Worm (Caenorhabditis elegans) whole organism, L4 larva: ENCODE results near the gene ddx-46.

ENCODE experiments used
- F26F4.8 ChIP-seq: fragments of 200-800 bp; sonication (Bioruptor generic); conservative IDR thresholded peaks from 2 replicates; pipeline ENCODE4 v1.3.6; 2022; ENCODE audit warnings: missing genetic modification characterization, missing compliant biosample characterization
- R02D3.7 ChIP-seq: fragments of 150-350 bp; sonication (generic microtip); optimal IDR thresholded peaks from 3 replicates; lab custom pipeline; 2014; ENCODE audit warnings: missing biosample characterization, missing genetic modification characterization
- Y48G9A.11 ChIP-seq: fragments of 200-800 bp; sonication (Bioruptor generic); IDR thresholded peaks from 2 replicates; pipeline ENCODE4 v1.3.6; 2022; ENCODE audit warnings: missing genetic modification reagents, missing genetic modification characterization, missing compliant biosample characterization
- ama-1 ChIP-seq: fragments of 150-350 bp; optimal IDR thresholded peaks from 2 replicates; lab custom pipeline; 2014; ENCODE audit warnings: inconsistent platforms, mixed read lengths
- ceh-62 ChIP-seq: sonication (generic microtip); optimal IDR thresholded peaks from 2 replicates; lab custom pipeline; 2017; ENCODE audit warnings: missing biosample characterization, missing genetic modification characterization
- daf-16 ChIP-seq, 3 experiments: sonication (generic microtip); optimal IDR thresholded peaks; 2 replicates each; lab custom pipeline; 2016 to 2017; ENCODE audit warnings: missing genetic modification characterization in 3 of 3, missing genetic modification reagents in 3 of 3, mild to moderate bottlenecking in 2 of 3, missing compliant biosample characterization in 2 of 3, missing biosample characterization in 1 of 3, moderate library complexity in 1 of 3
- daf-19 ChIP-seq: fragments of 200-800 bp; sonication (Bioruptor generic); conservative IDR thresholded peaks from 2 replicates; pipeline ENCODE4 v1.3.6; 2022; ENCODE audit warnings: missing genetic modification characterization, missing compliant biosample characterization
- dmd-6 ChIP-seq: fragments of 200-800 bp; sonication (Bioruptor generic); IDR thresholded peaks from 2 replicates; pipeline ENCODE4 v1.3.6; 2022; ENCODE audit warnings: missing genetic modification reagents, missing genetic modification characterization, missing compliant biosample characterization
- fkh-10 ChIP-seq: fragments of 150-350 bp; optimal IDR thresholded peaks from 2 replicates; lab custom pipeline; 2014; ENCODE audit warnings: missing biosample characterization, missing genetic modification reagents, missing genetic modification characterization
- gei-8 ChIP-seq: fragments of 200-800 bp; sonication (Bioruptor generic); optimal IDR thresholded peaks from 2 replicates; lab custom pipeline; 2018; ENCODE audit warnings: mild to moderate bottlenecking, missing genetic modification characterization, missing compliant biosample characterization
- hif-1 ChIP-seq, 2 experiments: sonication (generic microtip); optimal IDR thresholded peaks; 2 replicates each; lab custom pipeline; 2016 to 2017; ENCODE audit warnings: missing compliant biosample characterization in 2 of 2, missing genetic modification characterization in 2 of 2, missing genetic modification reagents in 2 of 2, missing genotype in 2 of 2, mild to moderate bottlenecking in 1 of 2
- hlh-30 ChIP-seq: sonication (generic microtip); optimal IDR thresholded peaks from 2 replicates; lab custom pipeline; 2017; ENCODE audit warnings: antibody characterized with exemption, mild to moderate bottlenecking, missing genetic modification characterization, missing compliant biosample characterization; ENCODE audit not compliant: insufficient read depth
- lim-7 ChIP-seq: fragments of 200-800 bp; sonication (Bioruptor generic); IDR thresholded peaks from 2 replicates; pipeline ENCODE4 v1.3.6; 2022; ENCODE audit warnings: missing genetic modification characterization, missing compliant biosample characterization
- lin-1 ChIP-seq: fragments of 200-800 bp; sonication (Bioruptor generic); IDR thresholded peaks from 2 replicates; pipeline ENCODE4 v1.3.6; 2022; ENCODE audit warnings: missing genetic modification reagents, missing genetic modification characterization, missing compliant biosample characterization
- lin-15B ChIP-seq: fragments of 150-350 bp; sonication (generic microtip); optimal IDR thresholded peaks from 3 replicates; lab custom pipeline; 2014; ENCODE audit warnings: missing biosample characterization, missing genetic modification characterization
- mdl-1 ChIP-seq, 2 experiments: fragments of 150-350 bp in 1 of 2; sonication (generic microtip) in 1 of 2; optimal IDR thresholded peaks; 2 replicates each; lab custom pipeline; 2014 to 2017; ENCODE audit warnings: missing biosample characterization in 2 of 2, missing genetic modification characterization in 2 of 2
- mxl-3 ChIP-seq: fragments of 200-800 bp; sonication (Bioruptor generic); optimal IDR thresholded peaks from 2 replicates; lab custom pipeline; 2018; ENCODE audit warnings: mild to moderate bottlenecking, missing genetic modification characterization, missing compliant biosample characterization
- nhr-102 ChIP-seq: sonication (generic microtip); optimal IDR thresholded peaks from 2 replicates; lab custom pipeline; 2016; ENCODE audit warnings: mild to moderate bottlenecking, missing genetic modification characterization, moderate library complexity, missing compliant biosample characterization
- nhr-11 ChIP-seq: fragments of 150-350 bp; optimal IDR thresholded peaks from 2 replicates; lab custom pipeline; 2014; ENCODE audit warnings: missing biosample characterization, missing genetic modification characterization
- nhr-28 ChIP-seq: fragments of 150-350 bp; optimal IDR thresholded peaks from 2 replicates; lab custom pipeline; 2014; ENCODE audit warnings: missing biosample characterization, missing genetic modification characterization
- nhr-41 ChIP-seq: fragments of 200-800 bp; sonication (Bioruptor generic); IDR thresholded peaks from 2 replicates; pipeline ENCODE4 v1.3.6; 2022; ENCODE audit warnings: missing genetic modification reagents, missing genetic modification characterization, missing compliant biosample characterization
- nhr-42 ChIP-seq: fragments of 200-800 bp; sonication (Bioruptor generic); IDR thresholded peaks from 2 replicates; pipeline ENCODE4 v1.3.6; 2022; ENCODE audit warnings: missing genetic modification characterization, missing compliant biosample characterization
- nhr-77 ChIP-seq: fragments of 150-350 bp; optimal IDR thresholded peaks from 2 replicates; lab custom pipeline; 2014; ENCODE audit warnings: missing biosample characterization, missing genetic modification characterization
- pha-4 ChIP-seq, 2 experiments: fragments of 150-350 bp in 1 of 2; fragments of 200-800 bp in 1 of 2; sonication (Bioruptor generic) in 1 of 2; IDR thresholded peaks in 1 of 2; optimal IDR thresholded peaks in 1 of 2; 2 replicates each; pipeline versions ENCODE4 v1.3.6 to Lab custom; 2014 to 2022; ENCODE audit warnings: missing genetic modification characterization in 2 of 2, missing genetic modification reagents in 2 of 2, missing biosample characterization in 1 of 2, missing compliant biosample characterization in 1 of 2
- php-3 ChIP-seq: fragments of 200-800 bp; sonication (Bioruptor generic); IDR thresholded peaks from 2 replicates; pipeline ENCODE4 v1.3.6; 2022; ENCODE audit warnings: missing genetic modification reagents, missing genetic modification characterization, missing compliant biosample characterization
- pqm-1 ChIP-seq: sonication (generic microtip); optimal IDR thresholded peaks from 2 replicates; lab custom pipeline; 2017; ENCODE audit warnings: missing biosample characterization, missing genetic modification characterization
- saeg-2 ChIP-seq: fragments of 200-800 bp; sonication (Bioruptor generic); IDR thresholded peaks from 2 replicates; pipeline ENCODE4 v1.3.6; 2022; ENCODE audit warnings: missing genetic modification reagents, missing genetic modification characterization, missing compliant biosample characterization
- tra-1 ChIP-seq: fragments of 200-800 bp; sonication (Bioruptor generic); IDR thresholded peaks from 2 replicates; pipeline ENCODE4 v1.3.6; 2022; ENCODE audit warnings: missing genetic modification reagents, missing genetic modification characterization, missing compliant biosample characterization
- unc-130 ChIP-seq: sonication (generic microtip); optimal IDR thresholded peaks from 2 replicates; lab custom pipeline; 2016; ENCODE audit warnings: missing genetic modification reagents, missing genetic modification characterization, missing compliant biosample characterization
- unc-62 ChIP-seq, 3 experiments: fragments of 150-350 bp in 1 of 3; sonication (generic microtip); optimal IDR thresholded peaks in 2 of 3; peaks in 1 of 3; 1 replicate in 1 of 3; 2 replicates in 2 of 3; lab custom pipeline; 2014 to 2017; ENCODE audit warnings: missing biosample characterization in 3 of 3, missing genetic modification characterization in 3 of 3, missing genetic modification reagents in 3 of 3, missing genotype in 1 of 3
- zag-1 ChIP-seq: fragments of 150-350 bp; optimal IDR thresholded peaks from 2 replicates; lab custom pipeline; 2014; ENCODE audit warnings: missing biosample characterization, missing genetic modification characterization
- zfp-2 ChIP-seq: sonication (generic microtip); optimal IDR thresholded peaks from 2 replicates; lab custom pipeline; 2016; ENCODE audit warnings: mild to moderate bottlenecking, missing genetic modification characterization, missing compliant biosample characterization
- ztf-11 ChIP-seq: fragments of 150-350 bp; optimal IDR thresholded peaks from 2 replicates; lab custom pipeline; 2014; ENCODE audit warnings: missing biosample characterization, missing genetic modification characterization

ddx-46 gene

DNA sequence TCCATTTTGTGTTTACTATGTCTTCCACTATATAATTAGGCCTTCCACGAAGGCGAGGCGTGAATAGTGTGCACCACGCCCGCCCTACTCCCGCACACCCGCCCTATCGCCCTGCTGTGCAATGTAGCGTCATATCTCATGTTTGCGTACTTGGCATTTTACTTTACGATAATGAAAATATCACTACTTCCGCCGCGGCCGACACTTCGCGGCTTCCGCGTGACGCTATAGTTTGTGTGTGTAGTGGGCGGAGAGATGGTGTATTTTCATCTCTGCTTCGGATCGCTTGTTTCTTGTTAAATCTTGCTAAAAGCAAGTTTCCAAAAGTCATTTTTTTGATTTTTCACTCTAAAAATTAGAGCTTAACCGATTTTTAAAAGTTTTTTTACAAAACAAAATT is 49.0 kb downstream of the ddx-46 start:
- 0 out of 2 replicates have a peak, but pooled peaks have one; percentile 44 for TF ChIP-seq Y48G9A.11
- no peak for TF ChIP-seq unc-130 (GFP tag; lab: Kevin White, UChicago)
- no peak for TF ChIP-seq F26F4.8 (GFP tag; lab: Robert Waterston, UW)
- 0 out of 2 replicates have a peak, but pooled peaks have one; percentile 17 for TF ChIP-seq lim-7

DNA sequence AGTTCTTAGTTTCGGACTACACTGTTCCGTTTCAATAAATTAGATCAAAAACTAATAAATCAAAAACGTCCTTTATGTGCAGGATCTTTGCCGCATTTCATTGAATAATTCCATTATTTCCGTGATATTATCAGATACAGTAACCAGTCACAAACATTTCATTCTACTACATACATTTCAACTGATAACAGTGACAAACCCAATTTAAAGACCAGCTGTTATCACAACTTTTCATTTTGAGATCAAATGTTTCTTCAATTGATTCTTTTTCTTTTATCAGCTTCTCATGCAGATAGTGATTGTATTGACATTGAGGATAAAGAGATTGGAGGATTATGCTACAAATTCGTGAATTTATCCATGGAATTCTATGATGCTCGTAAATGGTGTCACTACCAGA is 52.7 kb downstream of the ddx-46 start, which contains the start of gene clec-168:
Gene clec-168 (plus strand): TSS at position 247 of the 400 bp plus-strand sequence.
- no peak for TF ChIP-seq php-3
- TF ChIP-seq ama-1 (lab: Kevin White, UChicago) = no peak
- peak; percentile 12 for TF ChIP-seq nhr-77 (tag; lab: Kevin White, UChicago)
- TF ChIP-seq mdl-1 (tag; optimal IDR thresholded peaks at IDR 0.05; lab: Kevin White, UChicago) = no peak
- TF ChIP-seq nhr-11 (tag; lab: Kevin White, UChicago) = no peak
- TF ChIP-seq dmd-6 (GFP tag; lab: Robert Waterston, UW) = peak; percentile 72
- no peak for TF ChIP-seq hif-1 (tag; optimal IDR thresholded peaks at IDR 0.05; lab: Kevin White, UChicago)
- TF ChIP-seq tra-1 = no peak
- no peak for TF ChIP-seq zag-1 (tag; lab: Kevin White, UChicago)
- TF ChIP-seq mxl-3 = no peak
- no peak for TF ChIP-seq gei-8
- TF ChIP-seq fkh-10 = no peak
- TF ChIP-seq lin-1 (GFP tag; lab: Robert Waterston, UW) = no peak
- TF ChIP-seq ceh-62 (tag; lab: Kevin White, UChicago) = no peak
- peak; percentile 87 for TF ChIP-seq nhr-28 (tag; lab: Kevin White, UChicago)
- TF ChIP-seq pha-4 (GFP tag; IDR thresholded peaks at IDR 0.05; lab: Robert Waterston, UW) = no peak
- TF ChIP-seq pha-4 (tag; optimal IDR thresholded peaks at IDR 0.05; lab: Kevin White, UChicago) = no peak
- no peak for TF ChIP-seq saeg-2 (GFP tag; lab: Robert Waterston, UW)
- no peak for TF ChIP-seq zfp-2 (tag; lab: Kevin White, UChicago)
- TF ChIP-seq nhr-42 (GFP tag; lab: Robert Waterston, UW) = no peak
- no peak for TF ChIP-seq daf-19
- TF ChIP-seq R02D3.7 (tag; lab: Kevin White, UChicago) = no peak
- peak; percentile 61 for TF ChIP-seq pqm-1
- TF ChIP-seq lin-15B (tag; lab: Kevin White, UChicago) = no peak
- no peak for TF ChIP-seq hlh-30
- TF ChIP-seq ztf-11 (tag; lab: Kevin White, UChicago) = no peak
- TF ChIP-seq daf-16 (GFP tag; optimal IDR thresholded peaks at IDR 0.05; lab: Kevin White, UChicago) = no peak
- TF ChIP-seq daf-16 (tag; optimal IDR thresholded peaks at IDR 0.05; lab: Kevin White, UChicago) = no peak

DNA sequence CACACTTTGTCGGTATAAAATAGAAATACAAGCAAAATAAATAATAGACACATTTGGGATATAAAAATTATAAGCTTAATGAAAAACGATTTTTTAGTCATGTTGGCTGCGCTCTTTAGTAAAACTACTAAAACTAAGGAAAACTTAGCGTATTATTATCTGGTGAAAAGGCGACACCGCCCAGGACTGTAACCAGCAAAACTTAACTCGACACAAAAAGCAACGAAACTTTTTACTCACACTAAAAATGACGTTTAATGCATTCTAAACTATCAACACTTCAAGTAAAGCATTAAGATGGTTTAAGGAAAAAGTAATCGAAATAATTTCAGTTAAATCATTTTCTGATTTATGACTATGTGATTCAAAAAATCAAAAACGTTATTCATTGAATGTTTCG is 53.8 kb downstream of the ddx-46 start, which contains the start of gene clec-167:
Gene clec-167 (minus strand): TSS at position 101 of the 400 bp plus-strand sequence.
- peak in 1 of 2 experiments; percentile 1 for TF ChIP-seq unc-62 (GFP tag; optimal IDR thresholded peaks at IDR 0.05 in 1 of 2; lab: Kevin White, UChicago)
- no peak for TF ChIP-seq unc-62 (tag; optimal IDR thresholded peaks at IDR 0.05; lab: Kevin White, UChicago)
- no peak for TF ChIP-seq nhr-102
- no peak for TF ChIP-seq F26F4.8 (GFP tag; lab: Robert Waterston, UW)

DNA sequence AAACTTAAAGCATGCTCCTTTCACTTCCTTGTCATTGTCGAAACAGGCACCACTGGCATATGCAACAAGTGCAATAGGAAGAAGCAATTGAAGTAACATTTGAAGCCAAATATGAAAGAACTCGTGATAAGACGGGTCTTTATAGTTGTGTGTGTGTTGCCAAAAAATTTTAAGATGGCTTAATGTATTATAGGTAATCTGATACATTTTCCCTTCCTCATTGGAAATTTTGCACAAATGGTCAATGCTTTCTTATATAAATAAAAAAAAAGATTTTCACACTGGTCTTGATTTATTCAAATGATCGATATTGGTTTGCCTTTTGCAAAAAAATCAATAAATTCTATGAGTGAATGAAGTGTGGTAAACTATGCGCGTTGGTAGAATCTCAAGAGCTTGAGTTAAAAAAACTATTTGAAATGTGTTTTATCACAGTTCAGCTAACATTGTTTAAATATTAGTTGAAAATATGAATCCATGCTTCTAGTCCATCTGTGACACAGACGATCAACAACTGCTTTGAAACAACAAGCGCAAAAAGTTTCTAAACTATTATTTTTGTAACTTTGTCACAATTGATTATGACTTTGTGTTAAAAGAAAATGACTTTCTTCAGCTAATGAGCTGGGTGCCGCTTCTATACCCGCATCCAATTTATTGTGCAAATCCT is 58.1 kb downstream of the ddx-46 start, which contains the start of the genes clec-166 and F38A1.6:
Gene clec-166 (minus strand): TSS at position 101 of the 670 bp plus-strand sequence.
Gene F38A1.6 (plus strand): TSS at position 620 of the 670 bp plus-strand sequence.
- no peak for TF ChIP-seq zfp-2 (tag; lab: Kevin White, UChicago)
- TF ChIP-seq nhr-41 = no peak
